Worm (Caenorhabditis elegans) whole organism, midembryonic: Measurements from ENCODE around the gene B0035.15.

Experiments used
- cog-1 ChIP-seq: sonication (generic microtip); optimal IDR thresholded peaks from 2 replicates; lab custom pipeline; 2016; ENCODE audit warnings: missing genetic modification characterization, missing compliant biosample characterization
- med-1 ChIP-seq: sonication (generic microtip); optimal IDR thresholded peaks from 2 replicates; lab custom pipeline; 2017; ENCODE audit warnings: missing genetic modification characterization, mild to moderate bottlenecking, missing compliant biosample characterization, antibody characterized with exemption, missing genetic modification reagents; ENCODE audit not compliant: insufficient read depth
- ztf-29 ChIP-seq: fragments of 200-800 bp; sonication (Bioruptor generic); IDR thresholded peaks from 2 replicates; pipeline ENCODE4 v1.3.6; 2022; ENCODE audit warnings: missing genetic modification reagents, missing genetic modification characterization, missing compliant biosample characterization

DNA sequence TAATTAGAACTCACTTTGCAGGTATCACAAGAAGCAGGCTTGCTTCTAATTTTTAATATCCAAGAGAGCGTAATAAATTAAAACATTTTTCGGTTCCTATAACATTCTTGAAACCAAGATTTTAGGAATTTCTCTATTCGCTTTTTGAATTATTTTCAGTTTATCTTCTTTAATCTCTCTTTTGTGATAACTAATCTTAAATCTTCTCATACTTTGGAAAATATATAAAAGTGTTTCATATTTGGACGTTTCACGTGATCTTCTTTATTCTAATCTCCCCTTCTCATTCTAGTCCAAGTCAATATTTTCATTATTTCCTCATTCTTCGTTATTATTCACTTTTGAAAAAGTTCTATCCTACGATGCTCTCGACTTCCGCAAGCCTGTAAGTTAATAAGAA lies 36.5 kb downstream of the B0035.15 start, which contains the start of gene F54D1.1:
- TF ChIP-seq ztf-29 (GFP tag; lab: Robert Waterston, UW), result no peak
- no peak for TF ChIP-seq cog-1 (tag; lab: Kevin White, UChicago)
- no peak for TF ChIP-seq med-1 (GFP tag; lab: Kevin White, UChicago)
